Worm (Caenorhabditis elegans) whole organism, L1 larva: Measurements from ENCODE around the gene eif-2A.

Experiments
- C16A3.4 ChIP-seq: fragments of 150-350 bp; optimal IDR thresholded peaks from 2 replicates; lab custom pipeline; 2014; ENCODE audit warnings: missing biosample characterization, missing genetic modification characterization
- F16B12.6 ChIP-seq: fragments of 150-350 bp; optimal IDR thresholded peaks from 2 replicates; lab custom pipeline; 2014; ENCODE audit warnings: missing biosample characterization, missing genetic modification characterization
- aha-1 ChIP-seq: fragments of 150-350 bp; optimal IDR thresholded peaks from 2 replicates; lab custom pipeline; 2014; ENCODE audit warnings: missing biosample characterization, missing genetic modification characterization
- aly-2 ChIP-seq: fragments of 150-350 bp; optimal IDR thresholded peaks from 2 replicates; lab custom pipeline; 2014; ENCODE audit warnings: missing biosample characterization, missing genetic modification characterization
- ama-1 ChIP-seq: fragments of 150-350 bp; optimal IDR thresholded peaks from 2 replicates; lab custom pipeline; 2014
- ceh-63 ChIP-seq: fragments of 200-800 bp; sonication (Bioruptor generic); optimal IDR thresholded peaks from 2 replicates; lab custom pipeline; 2018; ENCODE audit warnings: mild to moderate bottlenecking, missing genetic modification characterization, missing compliant biosample characterization
- ceh-82 ChIP-seq, 3 experiments: fragments of 150-350 bp in 1 of 3; sonication (generic microtip) in 2 of 3; optimal IDR thresholded peaks; 2 replicates each; lab custom pipeline; 2014 to 2017; ENCODE audit warnings: missing biosample characterization in 3 of 3, missing genetic modification characterization in 3 of 3
- efl-1 ChIP-seq, 4 experiments: fragments of 150-350 bp; optimal IDR thresholded peaks in 3 of 4; peaks in 1 of 4; 1 replicate in 1 of 4; 2 replicates in 3 of 4; lab custom pipeline; 2014; ENCODE audit warnings: missing biosample characterization in 2 of 4, missing genetic modification characterization in 2 of 4, missing genetic modification reagents in 2 of 4
- efl-3 ChIP-seq: fragments of 200-800 bp; sonication (Bioruptor generic); optimal IDR thresholded peaks from 2 replicates; lab custom pipeline; 2018; ENCODE audit warnings: mild to moderate bottlenecking, missing genetic modification characterization, missing compliant biosample characterization
- egl-13 ChIP-seq: sonication (generic microtip); optimal IDR thresholded peaks from 2 replicates; lab custom pipeline; 2016; ENCODE audit warnings: missing genotype, missing genetic modification reagents, missing genetic modification characterization, missing compliant biosample characterization
- elt-2 ChIP-seq: sonication (generic microtip); optimal IDR thresholded peaks from 2 replicates; lab custom pipeline; 2016; ENCODE audit warnings: missing genetic modification characterization, mild to moderate bottlenecking, inconsistent platforms, missing compliant biosample characterization, missing genetic modification reagents
- elt-3 ChIP-seq, 6 experiments: fragments of 150-350 bp in 1 of 6; sonication (generic microtip); optimal IDR thresholded peaks; 2 replicates each; lab custom pipeline; 2017 to 2018; ENCODE audit warnings: missing biosample characterization in 6 of 6, missing genetic modification characterization in 6 of 6, inconsistent platforms in 1 of 6
- hlh-17 ChIP-seq: fragments of 200-800 bp; sonication (Bioruptor generic); optimal IDR thresholded peaks from 2 replicates; lab custom pipeline; 2018; ENCODE audit warnings: missing genetic modification characterization, mild to moderate bottlenecking, missing compliant biosample characterization, moderate library complexity, borderline replicate concordance
- hpl-2 ChIP-seq: fragments of 150-350 bp; optimal IDR thresholded peaks from 2 replicates; lab custom pipeline; 2014; ENCODE audit warnings: missing biosample characterization, missing genetic modification reagents, missing genetic modification characterization
- isw-1 ChIP-seq: fragments of 200-800 bp; sonication (Bioruptor generic); IDR thresholded peaks from 2 replicates; pipeline ENCODE4 v1.3.6; 2022; ENCODE audit warnings: missing genetic modification characterization, missing compliant biosample characterization
- lin-14 ChIP-seq: fragments of 200-800 bp; sonication (Bioruptor generic); optimal IDR thresholded peaks from 2 replicates; lab custom pipeline; 2018; ENCODE audit warnings: mild to moderate bottlenecking, missing genetic modification characterization, moderate library complexity, missing compliant biosample characterization
- lin-15B ChIP-seq: fragments of 150-350 bp; sonication (generic microtip); optimal IDR thresholded peaks from 3 replicates; lab custom pipeline; 2014; ENCODE audit warnings: missing biosample characterization, missing genetic modification characterization
- lin-35 ChIP-seq, 2 experiments: fragments of 150-350 bp; optimal IDR thresholded peaks; 2 replicates each; lab custom pipeline; 2014; ENCODE audit warnings: missing biosample characterization in 2 of 2, missing genetic modification characterization in 2 of 2, missing genetic modification reagents in 2 of 2
- lin-39 ChIP-seq: fragments of 150-350 bp; optimal IDR thresholded peaks from 2 replicates; lab custom pipeline; 2014; ENCODE audit warnings: missing biosample characterization, missing genetic modification reagents, missing genetic modification characterization
- lir-3 ChIP-seq: sonication (generic microtip); optimal IDR thresholded peaks from 2 replicates; lab custom pipeline; 2016; ENCODE audit warnings: mild to moderate bottlenecking, missing genetic modification characterization, moderate library complexity, missing compliant biosample characterization; ENCODE audit not compliant: poor library complexity
- lsy-2 ChIP-seq, 2 experiments: fragments of 150-350 bp; optimal IDR thresholded peaks; 2 replicates each; lab custom pipeline; 2014; ENCODE audit warnings: missing biosample characterization in 2 of 2, missing genetic modification characterization in 2 of 2
- mdl-1 ChIP-seq, 2 experiments: fragments of 150-350 bp; optimal IDR thresholded peaks; 2 replicates each; lab custom pipeline; 2014 to 2017; ENCODE audit warnings: missing biosample characterization in 2 of 2, missing genetic modification characterization in 2 of 2, inconsistent platforms in 1 of 2
- mef-2 ChIP-seq: fragments of 150-350 bp; optimal IDR thresholded peaks from 2 replicates; lab custom pipeline; 2014; ENCODE audit warnings: missing biosample characterization, missing genetic modification characterization
- mep-1 ChIP-seq: fragments of 150-350 bp; optimal IDR thresholded peaks from 2 replicates; lab custom pipeline; 2014; ENCODE audit warnings: missing biosample characterization, missing genetic modification characterization
- nhr-19 ChIP-seq: fragments of 200-800 bp; sonication (Bioruptor generic); conservative IDR thresholded peaks from 2 replicates; pipeline ENCODE4 v1.3.6; 2022; ENCODE audit warnings: missing genetic modification characterization, missing compliant biosample characterization
- nhr-20 ChIP-seq: sonication (generic microtip); optimal IDR thresholded peaks from 2 replicates; lab custom pipeline; 2016; ENCODE audit warnings: mild to moderate bottlenecking, missing genetic modification characterization, missing compliant biosample characterization
- nhr-237 ChIP-seq: fragments of 150-350 bp; optimal IDR thresholded peaks from 2 replicates; lab custom pipeline; 2014; ENCODE audit warnings: missing biosample characterization, missing genetic modification characterization
- nhr-28 ChIP-seq: fragments of 150-350 bp; optimal IDR thresholded peaks from 2 replicates; lab custom pipeline; 2014; ENCODE audit warnings: missing biosample characterization, missing genetic modification characterization
- nhr-47 ChIP-seq: sonication (generic microtip); optimal IDR thresholded peaks from 2 replicates; lab custom pipeline; 2016; ENCODE audit warnings: mild to moderate bottlenecking, missing genetic modification characterization, moderate library complexity, missing compliant biosample characterization
- nhr-76 ChIP-seq: sonication (generic microtip); optimal IDR thresholded peaks from 2 replicates; lab custom pipeline; 2017; ENCODE audit warnings: missing biosample characterization, missing genetic modification characterization
- nhr-77 ChIP-seq: fragments of 150-350 bp; optimal IDR thresholded peaks from 2 replicates; lab custom pipeline; 2014; ENCODE audit warnings: missing biosample characterization, missing genetic modification characterization
- nhr-85 ChIP-seq: sonication (generic microtip); peaks from one replicate; lab custom pipeline; 2016; ENCODE audit warnings: missing genetic modification characterization, inconsistent platforms, missing compliant biosample characterization
- nhr-90 ChIP-seq: sonication (generic microtip); optimal IDR thresholded peaks from 2 replicates; lab custom pipeline; 2016; ENCODE audit warnings: mild to moderate bottlenecking, missing genetic modification characterization, missing compliant biosample characterization; ENCODE audit not compliant: poor library complexity
- pax-3 ChIP-seq: fragments of 200-800 bp; sonication (Bioruptor generic); optimal IDR thresholded peaks from 2 replicates; lab custom pipeline; 2018; ENCODE audit warnings: mild to moderate bottlenecking, missing genetic modification characterization, moderate library complexity, missing compliant biosample characterization
- pqm-1 ChIP-seq: sonication (generic microtip); optimal IDR thresholded peaks from 3 replicates; lab custom pipeline; 2017; ENCODE audit warnings: missing biosample characterization, missing genetic modification characterization
- rnt-1 ChIP-seq: sonication (generic microtip); optimal IDR thresholded peaks from 2 replicates; lab custom pipeline; 2016; ENCODE audit warnings: mild to moderate bottlenecking, missing genetic modification characterization, moderate library complexity, missing compliant biosample characterization
- skn-1 ChIP-seq: fragments of 150-350 bp; optimal IDR thresholded peaks from 2 replicates; lab custom pipeline; 2014; ENCODE audit warnings: missing biosample characterization, missing genetic modification characterization
- snpc-4 ChIP-seq: fragments of 150-350 bp; optimal IDR thresholded peaks from 2 replicates; lab custom pipeline; 2014; ENCODE audit warnings: missing biosample characterization, missing genetic modification characterization
- snu-23 ChIP-seq: sonication (generic microtip); optimal IDR thresholded peaks from 2 replicates; lab custom pipeline; 2016; ENCODE audit warnings: missing genetic modification characterization, missing compliant biosample characterization
- sup-37 ChIP-seq: fragments of 200-800 bp; sonication (Bioruptor generic); optimal IDR thresholded peaks from 2 replicates; lab custom pipeline; 2018; ENCODE audit warnings: mild to moderate bottlenecking, missing genetic modification characterization, missing compliant biosample characterization
- swsn-7 ChIP-seq: sonication (generic microtip); optimal IDR thresholded peaks from 2 replicates; lab custom pipeline; 2016; ENCODE audit warnings: missing genetic modification characterization, missing compliant biosample characterization
- tbx-2 ChIP-seq: sonication (generic microtip); optimal IDR thresholded peaks from 2 replicates; lab custom pipeline; 2016; ENCODE audit warnings: missing genetic modification characterization, missing compliant biosample characterization
- tlp-1 ChIP-seq: fragments of 150-350 bp; optimal IDR thresholded peaks from 2 replicates; lab custom pipeline; 2014; ENCODE audit warnings: missing biosample characterization, missing genetic modification characterization
- unc-130 ChIP-seq: fragments of 150-350 bp; optimal IDR thresholded peaks from 2 replicates; lab custom pipeline; 2017; ENCODE audit warnings: missing biosample characterization, missing genetic modification characterization, inconsistent platforms
- unc-30 ChIP-seq: sonication (generic microtip); optimal IDR thresholded peaks from 2 replicates; lab custom pipeline; 2017; ENCODE audit warnings: missing biosample characterization, missing genetic modification characterization
- unc-62 ChIP-seq: fragments of 150-350 bp; optimal IDR thresholded peaks from 2 replicates; lab custom pipeline; 2014; ENCODE audit warnings: missing biosample characterization, missing genetic modification reagents, missing genetic modification characterization
- unc-86 ChIP-seq: sonication (generic microtip); optimal IDR thresholded peaks from 2 replicates; lab custom pipeline; 2016; ENCODE audit warnings: missing genetic modification characterization, missing compliant biosample characterization
- vab-15 ChIP-seq: sonication (generic microtip); optimal IDR thresholded peaks from 2 replicates; lab custom pipeline; 2017; ENCODE audit warnings: missing genotype, mild to moderate bottlenecking, missing genetic modification characterization, missing compliant biosample characterization
- xbp-1 ChIP-seq: sonication (generic microtip); optimal IDR thresholded peaks from 2 replicates; lab custom pipeline; 2016; ENCODE audit warnings: missing genetic modification characterization, missing compliant biosample characterization
- zip-4 ChIP-seq: fragments of 200-800 bp; sonication (Bioruptor generic); optimal IDR thresholded peaks from 2 replicates; lab custom pipeline; 2018; ENCODE audit warnings: mild to moderate bottlenecking, missing genetic modification characterization, moderate library complexity, missing compliant biosample characterization

Gene eif-2A

ce11 chrII:10382247-10382646 is 34.4 kb upstream of the eif-2A start (continued):
- no peak for TF ChIP-seq sup-37
- TF ChIP-seq lsy-2 (tag; optimal IDR thresholded peaks at IDR 0.05; lab: Kevin White, UChicago) = peak; percentile 11 to 65
- no peak for TF ChIP-seq zip-4 (GFP tag; lab: Kevin White, UChicago)
- TF ChIP-seq, all 84 proteins: peak for 32

ce11 chrII:10384680-10385383 is 31.8 kb upstream of the eif-2A start, which contains the start of gene ztf-27:
ztf-27 (plus strand) TSS chrII:10385333.
- TF ChIP-seq nhr-20 (tag; lab: Kevin White, UChicago) (peak; percentile 64), C16A3.4 (no peak), tlp-1 (tag; lab: Kevin White, UChicago) (no peak), mef-2 (tag; lab: Kevin White, UChicago) (no peak), swsn-7 (tag; lab: Kevin White, UChicago) (peak; percentile 14), pax-3 (tag; lab: Kevin White, UChicago) (no peak), elt-2 (tag; lab: Kevin White, UChicago) (no peak), nhr-77 (tag; lab: Kevin White, UChicago) (no peak), egl-13 (tag; lab: Kevin White, UChicago) (no peak), lin-39 (tag; lab: Kevin White, UChicago) (no peak), mep-1 (tag; lab: Kevin White, UChicago) (peak; percentile 55), nhr-19 (GFP tag; lab: Robert Waterston, UW) (peak; percentile 37), isw-1 (GFP tag; lab: Robert Waterston, UW) (no peak), pqm-1 (tag; lab: Kevin White, UChicago) (no peak), ceh-82 (tag; optimal IDR thresholded peaks at IDR 0.05; lab: Kevin White, UChicago) (no peak), hlh-17 (GFP tag; lab: Kevin White, UChicago) (no peak), unc-130 (tag; lab: Kevin White, UChicago) (no peak), nhr-76 (tag; lab: Kevin White, UChicago) (no peak), nhr-90 (tag; lab: Kevin White, UChicago) (peak; percentile 38), hpl-2 (GFP tag; lab: Kevin White, UChicago) (no peak), unc-30 (no peak), efl-1 (optimal IDR thresholded peaks at IDR 0.05; lab: Kevin White, UChicago) (peak; percentile 18 to 22), efl-1 (GFP tag; optimal IDR thresholded peaks at IDR 0.05 in 1 of 2; lab: Kevin White, UChicago) (peak in 1 of 2 experiments; percentile 92), aha-1 (no peak), snu-23 (GFP tag; lab: Kevin White, UChicago) (peak; percentile 53), lin-14 (GFP tag; lab: Kevin White, UChicago) (peak; percentile 69), lin-15B (no peak), rnt-1 (peak; percentile 51), unc-86 (tag; lab: Kevin White, UChicago) (no peak), efl-3 (GFP tag; lab: Kevin White, UChicago) (no peak), lsy-2 (tag; optimal IDR thresholded peaks at IDR 0.05; lab: Kevin White, UChicago) (peak in 1 of 2 experiments; percentile 54), nhr-85 (peak; percentile 88), nhr-237 (no peak), skn-1 (tag; lab: Kevin White, UChicago) (peak; percentile 30), xbp-1 (tag; lab: Kevin White, UChicago) (peak; percentile 1), aly-2 (tag; lab: Kevin White, UChicago) (no peak), nhr-28 (no peak), lin-35 (GFP tag; optimal IDR thresholded peaks at IDR 0.05; lab: Kevin White, UChicago) (peak in 1 of 2 experiments; percentile 50), nhr-47 (tag; lab: Kevin White, UChicago) (peak; percentile 48), ceh-63 (GFP tag; lab: Kevin White, UChicago) (no peak), snpc-4 (tag; lab: Kevin White, UChicago) (no peak), F16B12.6 (tag; lab: Kevin White, UChicago) (no peak), tbx-2 (tag; lab: Kevin White, UChicago) (no peak), mdl-1 (tag; optimal IDR thresholded peaks at IDR 0.05; lab: Kevin White, UChicago) (peak in 1 of 2 experiments; percentile 56), vab-15 (tag; lab: Kevin White, UChicago) (no peak), unc-62 (no peak), elt-3 (tag; optimal IDR thresholded peaks at IDR 0.05; lab: Kevin White, UChicago) (peak in 2 of 6 experiments; percentile 38 to 42), lir-3 (tag; lab: Kevin White, UChicago) (peak; percentile 18), ama-1 (lab: Kevin White, UChicago) (no peak)
